Fruit fly (Drosophila melanogaster): Measurements from ENCODE around the gene pum.

The pum gene

dm6 chr3R:9213029-9213428 is 24.5 kb downstream of the pum start (continued):
- TF ChIP-seq pb (GFP tag; optimal IDR thresholded peaks at IDR 0.05) (no peak), Hr51 (GFP tag; optimal IDR thresholded peaks at IDR 0.05) (peak in 1 of 2 experiments; percentile 14), CG3163 (GFP tag; optimal IDR thresholded peaks at IDR 0.05) (no peak), nom (GFP tag; optimal IDR thresholded peaks at IDR 0.05) (no peak), sima (GFP tag; optimal IDR thresholded peaks at IDR 0.05) (no peak), ara (GFP tag; IDR thresholded peaks at IDR 0.05) (peak; percentile 37; the same call in 1 of the 2 replicates), CG1603 (tag; optimal IDR thresholded peaks at IDR 0.05) (peak; percentile 19), CG7357 (GFP tag; IDR thresholded peaks at IDR 0.05) (no peak), toy (GFP tag; IDR thresholded peaks at IDR 0.05) (no peak), abd-A (tag; optimal IDR thresholded peaks at IDR 0.05) (no peak), slbo (GFP tag; IDR thresholded peaks at IDR 0.05) (0 out of 2 replicates have a peak, but pooled peaks have one; percentile 23), fru (optimal IDR thresholded peaks at IDR 0.05) (no peak), seq (GFP tag; IDR thresholded peaks at IDR 0.05) (no peak), CG7372 (GFP tag; IDR thresholded peaks at IDR 0.05) (no peak), CG1792 (GFP tag; optimal IDR thresholded peaks at IDR 0.05) (no peak), dmrt11E (tag; optimal IDR thresholded peaks at IDR 0.05) (peak; percentile 5), CG10431 (GFP tag; optimal IDR thresholded peaks at IDR 0.05) (no peak), CG6654 (GFP tag; optimal IDR thresholded peaks at IDR 0.05) (peak; percentile 71), Hmx (GFP tag; optimal IDR thresholded peaks at IDR 0.05) (no peak), CG17912 (GFP tag; optimal IDR thresholded peaks at IDR 0.05) (no peak), CG13123 (GFP tag; optimal IDR thresholded peaks at IDR 0.05) (no peak), Usf (GFP tag; optimal IDR thresholded peaks at IDR 0.05) (no peak), dysf (GFP tag; IDR thresholded peaks at IDR 0.05) (0 out of 3 replicates have a peak, but pooled peaks have one; percentile 28), CG11504 (tag; optimal IDR thresholded peaks at IDR 0.05) (peak; percentile 31), Blimp-1 (GFP tag; optimal IDR thresholded peaks at IDR 0.05) (no peak), slou (GFP tag; optimal IDR thresholded peaks at IDR 0.05) (no peak), CG13424 (tag; optimal IDR thresholded peaks at IDR 0.05) (peak; percentile 1), knrl (GFP tag; IDR thresholded peaks at IDR 0.05; ENCODE audit: partially characterized antibody) (no peak), Bteb2 (GFP tag; optimal IDR thresholded peaks at IDR 0.05) (no peak), az2 (GFP tag; optimal IDR thresholded peaks at IDR 0.05) (no peak), nau (GFP tag; optimal IDR thresholded peaks at IDR 0.05) (no peak), btn (GFP tag; optimal IDR thresholded peaks at IDR 0.05) (no peak), CG34422 (GFP tag; IDR thresholded peaks at IDR 0.05) (no peak), Camta (GFP tag; optimal IDR thresholded peaks at IDR 0.05) (no peak), unc-4 (GFP tag; IDR thresholded peaks at IDR 0.05; ENCODE audit: partially characterized antibody) (no peak), Adf1 (GFP tag; IDR thresholded peaks at IDR 0.05) (no peak), Rx (GFP tag; IDR thresholded peaks at IDR 0.05) (no peak)

dm6 chr3R:9195821-9196220 is 41.7 kb downstream of the pum start:
- TF ChIP-seq CTCF (GFP tag; optimal IDR thresholded peaks at IDR 0.05) (peak; percentile 82), pfk (GFP tag; optimal IDR thresholded peaks at IDR 0.05) (no peak), Ets65A (GFP tag) (peak; percentile 68)
